Fruit fly (Drosophila melanogaster) whole organism, embryonic: ENCODE measurements around the gene lectin-37Db.

ENCODE experiments used
- B-H1 ChIP-seq: fragments of 200-800 bp; sonication (Bioruptor generic); IDR thresholded peaks from 3 replicates; pipeline ENCODE4 v1.3.6; 2022; ENCODE audit warnings: missing biosample characterization, missing genetic modification characterization
- CG10959 ChIP-seq: fragments of 200-800 bp; sonication (Bioruptor generic); IDR thresholded peaks from 2 replicates; pipeline ENCODE4 v1.3.6; 2022; ENCODE audit warnings: missing biosample characterization, missing genetic modification characterization
- CG11085 ChIP-seq: fragments of 200-800 bp; sonication (Bioruptor generic); IDR thresholded peaks from 2 replicates; pipeline ENCODE4 v1.3.6; 2022; ENCODE audit warnings: missing biosample characterization, missing genetic modification characterization
- CG11247 ChIP-seq: fragments of 200-800 bp; sonication (Bioruptor generic); IDR thresholded peaks from 2 replicates; pipeline ENCODE4 v1.3.6; 2022; ENCODE audit warnings: missing biosample characterization, missing genetic modification characterization
- CG11504 ChIP-seq: fragments of 200-800 bp; sonication (Bioruptor generic); optimal IDR thresholded peaks from 3 replicates; lab custom pipeline; 2019; ENCODE audit warnings: missing biosample characterization, mild to moderate bottlenecking, missing genetic modification characterization, moderate library complexity
- CG14710 ChIP-seq: fragments of 200-800 bp; sonication (Bioruptor generic); optimal IDR thresholded peaks from 3 replicates; lab custom pipeline; 2019; ENCODE audit warnings: missing biosample characterization, mild to moderate bottlenecking, missing genetic modification characterization, moderate library complexity
- CG1603 ChIP-seq: fragments of 200-800 bp; sonication (Bioruptor generic); optimal IDR thresholded peaks from 2 replicates; lab custom pipeline; 2019; ENCODE audit warnings: missing biosample characterization, mild to moderate bottlenecking, missing genetic modification characterization, moderate library complexity
- CG17186 ChIP-seq: fragments of 200-800 bp; sonication (Bioruptor generic); optimal IDR thresholded peaks from 3 replicates; lab custom pipeline; 2017; ENCODE audit warnings: missing biosample characterization, missing genetic modification reagents, missing genetic modification characterization
- CG2889 ChIP-seq: fragments of 200-800 bp; sonication (Bioruptor generic); IDR thresholded peaks from 3 replicates; pipeline ENCODE4 v1.3.6; 2022; ENCODE audit warnings: missing biosample characterization, missing genetic modification characterization
- CG31365 ChIP-seq: fragments of 200-800 bp; sonication (Bioruptor generic); optimal IDR thresholded peaks from 2 replicates; lab custom pipeline; 2018; ENCODE audit warnings: missing biosample characterization, mild to moderate bottlenecking, missing genetic modification characterization
- CG3163 ChIP-seq: fragments of 200-800 bp; sonication (Bioruptor generic); optimal IDR thresholded peaks from 3 replicates; lab custom pipeline; 2016; ENCODE audit warnings: missing biosample characterization, missing genetic modification characterization
- CG32772 ChIP-seq: fragments of 200-800 bp; sonication (Bioruptor generic); IDR thresholded peaks from 2 replicates; pipeline ENCODE4 v1.3.6; 2022; ENCODE audit warnings: missing biosample characterization, missing genetic modification characterization
- CG3726 ChIP-seq: fragments of 200-800 bp; sonication (Bioruptor generic); IDR thresholded peaks from 3 replicates; pipeline ENCODE4, ENCODE4 v1.3.6; 2022; ENCODE audit warnings: missing biosample characterization, missing genetic modification characterization
- CG4328 ChIP-seq: fragments of 200-800 bp; sonication (Bioruptor generic); optimal IDR thresholded peaks from 3 replicates; lab custom pipeline; 2017; ENCODE audit warnings: missing biosample characterization, missing genetic modification reagents, missing genetic modification characterization
- CG4820 ChIP-seq: fragments of 200-800 bp; sonication (Bioruptor generic); optimal IDR thresholded peaks from 3 replicates; lab custom pipeline; 2016; ENCODE audit warnings: missing biosample characterization, missing genetic modification characterization
- CG5953 ChIP-seq: fragments of 200-800 bp; sonication (Bioruptor generic); IDR thresholded peaks from 2 replicates; pipeline ENCODE4 v1.3.6; 2022; ENCODE audit warnings: missing biosample characterization, missing genetic modification characterization
- CG7372 ChIP-seq: fragments of 200-800 bp; sonication (Bioruptor generic); IDR thresholded peaks from 2 replicates; pipeline ENCODE4 v1.3.6; 2022; ENCODE audit warnings: missing biosample characterization, missing genetic modification characterization
- CG7839 ChIP-seq: fragments of 200-800 bp; sonication (Bioruptor generic); optimal IDR thresholded peaks from 3 replicates; lab custom pipeline; 2018; ENCODE audit warnings: missing biosample characterization, mild to moderate bottlenecking, missing genetic modification characterization, moderate library complexity
- CG8765 ChIP-seq: fragments of 200-800 bp; sonication (Bioruptor generic); IDR thresholded peaks from 2 replicates; pipeline ENCODE4 v1.3.6; 2022; ENCODE audit warnings: missing biosample characterization, missing genetic modification characterization
- CG9727 ChIP-seq: fragments of 200-800 bp; sonication (Bioruptor generic); optimal IDR thresholded peaks from 3 replicates; lab custom pipeline; 2017; ENCODE audit warnings: missing biosample characterization, mild to moderate bottlenecking, missing genetic modification characterization
- CrebB ChIP-seq: fragments of 200-800 bp; sonication (Bioruptor generic); optimal IDR thresholded peaks from 3 replicates; lab custom pipeline; 2018; ENCODE audit warnings: missing biosample characterization, mild to moderate bottlenecking, missing genetic modification characterization
- D ChIP-seq, 2 experiments: fragments of 200-800 bp in 1 of 2; fragments of >200 bp in 1 of 2; sonication (Bioruptor generic) in 1 of 2; optimal IDR thresholded peaks; 2 replicates in 1 of 2; 3 replicates in 1 of 2; lab custom pipeline; 2017; ENCODE audit warnings: mild to moderate bottlenecking in 1 of 2, missing biosample characterization in 1 of 2, missing genetic modification characterization in 1 of 2, missing genetic modification reagents in 1 of 2
- Hmx ChIP-seq: fragments of 200-800 bp; sonication (Bioruptor generic); optimal IDR thresholded peaks from 2 replicates; lab custom pipeline; 2016; ENCODE audit warnings: missing biosample characterization, missing genetic modification characterization
- Lhr ChIP-seq: fragments of 200-800 bp; sonication (Bioruptor generic); optimal IDR thresholded peaks from 3 replicates; lab custom pipeline; 2017; ENCODE audit warnings: mild to moderate bottlenecking, missing biosample characterization, missing genetic modification reagents, missing genetic modification characterization
- MBD-R2 ChIP-seq: fragments of 200-800 bp; sonication (Bioruptor generic); IDR thresholded peaks from 2 replicates; pipeline ENCODE4 v1.3.6; 2022; ENCODE audit warnings: missing biosample characterization, missing genetic modification characterization
- Max ChIP-seq: fragments of 200-800 bp; sonication (Bioruptor generic); optimal IDR thresholded peaks from 2 replicates; lab custom pipeline; 2016; ENCODE audit warnings: missing biosample characterization, mild to moderate bottlenecking, missing genetic modification characterization
- Mrtf ChIP-seq: fragments of 200-800 bp; sonication (Bioruptor generic); IDR thresholded peaks from 3 replicates; pipeline ENCODE4 v1.3.6; 2022; ENCODE audit warnings: missing biosample characterization, missing genetic modification characterization
- NFAT ChIP-seq: fragments of 200-800 bp; sonication (Bioruptor generic); IDR thresholded peaks from 2 replicates; pipeline ENCODE4 v1.3.6; 2022; ENCODE audit warnings: missing biosample characterization, missing genetic modification characterization
- Optix ChIP-seq: fragments of 200-800 bp; sonication (Bioruptor generic); IDR thresholded peaks from 3 replicates; pipeline ENCODE4 v1.3.6; 2022; ENCODE audit warnings: missing biosample characterization, missing genetic modification characterization
- PHDP ChIP-seq: fragments of 200-800 bp; sonication (Bioruptor generic); optimal IDR thresholded peaks from 3 replicates; lab custom pipeline; 2018; ENCODE audit warnings: missing biosample characterization, mild to moderate bottlenecking, missing genetic modification characterization, moderate library complexity
- Poxn ChIP-seq: fragments of 200-800 bp; sonication (Bioruptor generic); IDR thresholded peaks from 2 replicates; pipeline ENCODE4 v1.3.6; 2022; ENCODE audit warnings: missing biosample characterization, missing genetic modification characterization
- Vsx1 ChIP-seq: fragments of 200-800 bp; sonication (Bioruptor generic); optimal IDR thresholded peaks from 2 replicates; lab custom pipeline; 2017; ENCODE audit warnings: missing biosample characterization, mild to moderate bottlenecking, missing genetic modification characterization, missing genetic modification reagents
- chm ChIP-seq: fragments of 200-800 bp; sonication (Bioruptor generic); IDR thresholded peaks from 2 replicates; pipeline ENCODE4 v1.3.6; 2022; ENCODE audit warnings: missing biosample characterization, missing genetic modification characterization
- ci ChIP-seq: fragments of 200-800 bp; sonication (Bioruptor generic); IDR thresholded peaks from 3 replicates; pipeline ENCODE4 v1.3.6; 2022; ENCODE audit warnings: missing biosample characterization, missing genetic modification characterization
- cwo ChIP-seq: fragments of 200-800 bp; sonication (Bioruptor generic); optimal IDR thresholded peaks from 3 replicates; lab custom pipeline; 2017; ENCODE audit warnings: missing biosample characterization, missing genetic modification characterization, mild to moderate bottlenecking, moderate library complexity, missing genetic modification reagents
- eve ChIP-seq, 2 experiments: fragments of >200 bp; optimal IDR thresholded peaks; 2 replicates each; lab custom pipeline; 2017; ENCODE audit warnings: missing biosample characterization in 2 of 2, missing genetic modification characterization in 2 of 2
- fd64A ChIP-seq: fragments of 200-800 bp; sonication (Bioruptor generic); optimal IDR thresholded peaks from 3 replicates; lab custom pipeline; 2018; ENCODE audit warnings: missing biosample characterization, mild to moderate bottlenecking, missing genetic modification characterization
- grn ChIP-seq: fragments of 200-800 bp; sonication (Bioruptor generic); optimal IDR thresholded peaks from 3 replicates; lab custom pipeline; 2017; ENCODE audit warnings: missing biosample characterization, missing genetic modification characterization
- gsb-n ChIP-seq: fragments of 200-800 bp; sonication (Bioruptor generic); optimal IDR thresholded peaks from 3 replicates; lab custom pipeline; 2018; ENCODE audit warnings: missing biosample characterization, mild to moderate bottlenecking, missing genetic modification characterization
- h ChIP-seq: fragments of >200 bp; optimal IDR thresholded peaks from 2 replicates; lab custom pipeline; 2017
- hkb ChIP-seq, 2 experiments: fragments of 200-800 bp in 1 of 2; fragments of >200 bp in 1 of 2; sonication (Bioruptor generic) in 1 of 2; IDR thresholded peaks in 1 of 2; optimal IDR thresholded peaks in 1 of 2; 2 replicates each; pipeline versions ENCODE4 v1.3.6 to Lab custom; 2017 to 2022; ENCODE audit warnings: missing biosample characterization in 1 of 2, missing genetic modification characterization in 1 of 2
- kay ChIP-seq: fragments of 200-800 bp; sonication (Bioruptor generic); optimal IDR thresholded peaks from 2 replicates; lab custom pipeline; 2016; ENCODE audit warnings: missing biosample characterization, missing genetic modification characterization
- lola ChIP-seq, 3 experiments: fragments of >200 bp in 2 of 3; fragments of 200-800 bp in 1 of 3; sonication (Bioruptor generic) in 1 of 3; optimal IDR thresholded peaks; 2 replicates each; lab custom pipeline; 2017 to 2019; ENCODE audit warnings: missing biosample characterization in 3 of 3, missing genetic modification characterization in 3 of 3, mild to moderate bottlenecking in 1 of 3, moderate library complexity in 1 of 3
- lov ChIP-seq, 2 experiments: fragments of 200-800 bp in 1 of 2; fragments of >200 bp in 1 of 2; sonication (Bioruptor generic) in 1 of 2; IDR thresholded peaks in 1 of 2; optimal IDR thresholded peaks in 1 of 2; 2 replicates in 1 of 2; 3 replicates in 1 of 2; pipeline versions ENCODE4 v1.3.6 to Lab custom; 2017 to 2022; ENCODE audit warnings: missing biosample characterization in 1 of 2, missing genetic modification characterization in 1 of 2
- prd ChIP-seq, 3 experiments: fragments of >200 bp in 2 of 3; fragments of 200-800 bp in 1 of 3; sonication (Bioruptor generic) in 1 of 3; optimal IDR thresholded peaks in 2 of 3; IDR thresholded peaks in 1 of 3; 2 replicates in 2 of 3; 3 replicates in 1 of 3; pipeline versions ENCODE4 v1.3.6 to Lab custom; 2017 to 2022; ENCODE audit warnings: missing biosample characterization in 1 of 3, missing genetic modification characterization in 1 of 3
- row ChIP-seq: fragments of 200-800 bp; sonication (Bioruptor generic); IDR thresholded peaks from 3 replicates; pipeline ENCODE4 v1.3.6; 2022; ENCODE audit warnings: missing biosample characterization, missing genetic modification characterization
- sqz ChIP-seq: fragments of 200-800 bp; sonication (Bioruptor generic); optimal IDR thresholded peaks from 3 replicates; lab custom pipeline; 2018; ENCODE audit warnings: missing biosample characterization, mild to moderate bottlenecking, missing genetic modification characterization
- tin ChIP-seq: fragments of 200-800 bp; sonication (Bioruptor generic); optimal IDR thresholded peaks from 3 replicates; lab custom pipeline; 2016; ENCODE audit warnings: missing biosample characterization, missing genetic modification characterization
- tna ChIP-seq: fragments of 200-800 bp; sonication (Bioruptor generic); IDR thresholded peaks from 2 replicates; pipeline ENCODE4 v1.3.6; 2022; ENCODE audit warnings: missing biosample characterization, missing genetic modification characterization; ENCODE audit not compliant: partially characterized antibody

Gene lectin-37Db

DNA sequence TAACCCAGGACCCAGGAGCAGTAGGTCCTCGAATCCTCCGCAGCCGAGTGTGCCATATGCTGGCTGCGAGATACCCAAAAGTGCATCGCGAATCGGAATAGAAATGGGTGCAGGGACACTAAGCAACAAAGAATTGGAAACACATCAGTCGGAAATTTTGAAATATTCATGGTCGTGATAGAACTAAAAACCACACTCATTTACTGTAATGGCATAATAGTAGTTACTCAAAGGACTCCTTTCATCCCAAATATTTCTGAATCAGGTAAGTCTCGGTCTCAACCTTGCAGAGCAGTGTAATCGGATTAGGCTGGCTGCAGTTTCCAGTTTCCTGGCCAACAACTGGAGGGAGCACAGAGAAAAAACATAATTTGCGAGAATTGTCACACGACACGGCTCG lies 42.7 kb upstream of the lectin-37Db start (continued):
- TF ChIP-seq h (no peak), CG4328 (GFP tag; lab: Kevin White, UChicago) (no peak), CG31365 (tag; lab: Kevin White, UChicago) (no peak), lov (optimal IDR thresholded peaks at IDR 0.05; lab: Kevin White, UChicago) (no peak), lov (GFP tag; IDR thresholded peaks at IDR 0.05; lab: Robert Waterston, UW) (no peak; the same call in 2 of the 3 replicates), tin (GFP tag; lab: Kevin White, UChicago) (peak; percentile 7), B-H1 (GFP tag; lab: Robert Waterston, UW) (no peak), chm (GFP tag; lab: Robert Waterston, UW) (peak; percentile 41; the same call in 1 of the 2 replicates), CG7372 (GFP tag; lab: Robert Waterston, UW) (no peak), Mrtf (GFP tag; lab: Robert Waterston, UW) (no peak), kay (GFP tag; lab: Kevin White, UChicago) (no peak), grn (GFP tag; lab: Kevin White, UChicago) (no peak), CG14710 (tag; lab: Kevin White, UChicago) (peak; percentile 50), Optix (GFP tag; lab: Robert Waterston, UW) (peak; percentile 45; the same call in 1 of the 3 replicates), Hmx (no peak), CG7839 (peak; percentile 29), CG11247 (GFP tag; lab: Robert Waterston, UW) (no peak), CG2889 (peak; percentile 59; the same call in 1 of the 3 replicates), D (optimal IDR thresholded peaks at IDR 0.05; lab: Kevin White, UChicago) (no peak), D (GFP tag; optimal IDR thresholded peaks at IDR 0.05; lab: Kevin White, UChicago) (peak; percentile 52), hkb (optimal IDR thresholded peaks at IDR 0.05; lab: Kevin White, UChicago) (no peak), hkb (GFP tag; IDR thresholded peaks at IDR 0.05; lab: Robert Waterston, UW) (no peak), CG8765 (GFP tag; lab: Robert Waterston, UW) (peak; percentile 8; the same call in 1 of the 2 replicates), gsb-n (tag; lab: Kevin White, UChicago) (peak; percentile 34), CG11504 (peak; percentile 15), lola (GFP tag; optimal IDR thresholded peaks at IDR 0.05; lab: Kevin White, UChicago) (peak in 1 of 3 experiments; percentile 67), eve (GFP tag; optimal IDR thresholded peaks at IDR 0.05; lab: Kevin White, UChicago) (no peak), CG4820 (GFP tag; lab: Kevin White, UChicago) (peak; percentile 24), Poxn (GFP tag; lab: Robert Waterston, UW) (no peak), cwo (GFP tag; lab: Kevin White, UChicago) (no peak), prd (optimal IDR thresholded peaks at IDR 0.05; lab: Kevin White, UChicago) (no peak), prd (GFP tag; IDR thresholded peaks at IDR 0.05; lab: Robert Waterston, UW) (peak; percentile 70), CG9727 (GFP tag; lab: Kevin White, UChicago) (peak; percentile 46), sqz (GFP tag; lab: Kevin White, UChicago) (no peak), CG3163 (GFP tag; lab: Kevin White, UChicago) (no peak), tna (GFP tag; lab: Robert Waterston, UW) (no peak), CG3726 (0 out of 3 replicates have a peak, but pooled peaks have one; percentile 23), CG5953 (GFP tag; lab: Robert Waterston, UW) (no peak), Vsx1 (GFP tag; lab: Kevin White, UChicago) (no peak), CG1603 (tag; lab: Kevin White, UChicago) (peak; percentile 73), PHDP (tag; lab: Kevin White, UChicago) (no peak), Lhr (GFP tag; lab: Kevin White, UChicago) (no peak), CrebB (tag; lab: Kevin White, UChicago) (no peak), NFAT (GFP tag; lab: Robert Waterston, UW) (no peak), Max (no peak), CG11085 (GFP tag; lab: Robert Waterston, UW) (no peak), CG10959 (GFP tag; lab: Robert Waterston, UW) (peak; percentile 66), fd64A (GFP tag; lab: Kevin White, UChicago) (no peak), CG17186 (no peak), ci (peak; percentile 76), row (peak; percentile 50; the same call in 2 of the 3 replicates), MBD-R2 (no peak), CG32772 (GFP tag; lab: Robert Waterston, UW) (peak; percentile 14; the same call in 1 of the 2 replicates)
